Worm (Caenorhabditis elegans): ENCODE measurements around the gene ins-7.

Gene ins-7

DNA sequence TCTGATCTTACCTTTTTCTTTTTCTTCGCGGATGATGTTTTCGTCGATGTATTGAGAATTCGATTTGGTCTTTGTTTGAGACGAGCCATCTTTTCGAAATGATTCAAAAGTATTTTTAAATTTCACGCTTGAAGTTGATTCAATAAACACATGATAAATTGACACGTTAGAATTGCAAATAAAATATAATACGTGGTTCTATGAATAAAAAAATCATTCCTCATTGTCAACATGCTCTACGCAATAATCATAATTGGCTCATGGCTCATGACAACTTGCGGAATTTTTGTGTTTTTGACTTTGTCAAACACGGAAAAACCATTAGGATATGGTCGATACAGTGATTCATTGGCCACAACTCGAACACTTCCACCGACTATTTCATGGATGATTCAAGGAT is 788 bp upstream of the ins-7 start, which contains the start of the genes htas-1 and ZK1251.3:
TSS of gene htas-1 (minus strand) at position 101 of the 400 bp plus-strand sequence.
TSS of gene ZK1251.3 (plus strand) at position 226 of the 400 bp plus-strand sequence.
- TF ChIP-seq ztf-29 (GFP tag; IDR thresholded peaks at IDR 0.05) (no peak), cog-1 (tag; optimal IDR thresholded peaks at IDR 0.05) (no peak), flt-1 (GFP tag; IDR thresholded peaks at IDR 0.05) (no peak), T22C8.4 (GFP tag; IDR thresholded peaks at IDR 0.05) (no peak), med-1 (GFP tag; optimal IDR thresholded peaks at IDR 0.05; ENCODE audit: insufficient read depth) (no peak), tab-1 (GFP tag; IDR thresholded peaks at IDR 0.05) (no peak), ztf-23 (GFP tag; IDR thresholded peaks at IDR 0.05) (no peak), klf-2 (GFP tag; conservative IDR thresholded peaks at IDR 0.05) (no peak), ref-1 (GFP tag; conservative IDR thresholded peaks at IDR 0.05) (no peak)

- TF ChIP-seq T22C8.4 (GFP tag; IDR thresholded peaks at IDR 0.05), result no peak
- TF ChIP-seq tab-1 (GFP tag; IDR thresholded peaks at IDR 0.05), result no peak
- TF ChIP-seq cog-1 (tag; optimal IDR thresholded peaks at IDR 0.05), result no peak
- TF ChIP-seq med-1 (GFP tag; optimal IDR thresholded peaks at IDR 0.05; ENCODE audit: insufficient read depth), result no peak
- no peak for TF ChIP-seq ref-1 (GFP tag; conservative IDR thresholded peaks at IDR 0.05)
- no peak for TF ChIP-seq flt-1 (GFP tag; IDR thresholded peaks at IDR 0.05)
- TF ChIP-seq ztf-23 (GFP tag; IDR thresholded peaks at IDR 0.05), result no peak
- TF ChIP-seq klf-2 (GFP tag; conservative IDR thresholded peaks at IDR 0.05), result no peak
- no peak for TF ChIP-seq ztf-29 (GFP tag; IDR thresholded peaks at IDR 0.05)
Observed at ce11 chrIV:9680841-9681240, 1.8 kb downstream of the ins-7 start, which contains the start of gene ins-8. TSS of gene ins-8 (minus strand) at chrIV:9680941.

DNA sequence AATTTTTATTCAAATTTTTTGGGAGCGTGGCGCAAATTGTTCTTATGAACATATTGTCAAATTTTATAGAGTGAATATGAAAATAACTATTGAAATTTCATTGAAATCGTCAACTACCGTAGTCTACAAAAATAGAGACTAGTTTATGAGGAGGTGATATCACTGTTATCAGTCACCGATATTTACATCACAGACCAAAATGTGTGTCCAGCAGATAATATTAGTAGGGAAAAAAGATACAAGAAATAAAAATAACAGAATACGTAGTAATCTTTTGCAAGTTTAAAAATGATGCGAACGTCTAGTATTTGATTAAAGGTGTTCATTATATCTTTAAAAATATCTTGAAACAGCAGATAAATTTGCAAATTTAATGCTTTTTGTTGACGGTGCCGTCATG is 3.3 kb downstream of the ins-7 start:
- TF ChIP-seq ztf-29 (GFP tag; IDR thresholded peaks at IDR 0.05) (no peak), klf-2 (GFP tag; conservative IDR thresholded peaks at IDR 0.05) (no peak), cog-1 (tag; optimal IDR thresholded peaks at IDR 0.05) (no peak), tab-1 (GFP tag; IDR thresholded peaks at IDR 0.05) (no peak), flt-1 (GFP tag; IDR thresholded peaks at IDR 0.05) (no peak), med-1 (GFP tag; optimal IDR thresholded peaks at IDR 0.05; ENCODE audit: insufficient read depth) (no peak)

DNA sequence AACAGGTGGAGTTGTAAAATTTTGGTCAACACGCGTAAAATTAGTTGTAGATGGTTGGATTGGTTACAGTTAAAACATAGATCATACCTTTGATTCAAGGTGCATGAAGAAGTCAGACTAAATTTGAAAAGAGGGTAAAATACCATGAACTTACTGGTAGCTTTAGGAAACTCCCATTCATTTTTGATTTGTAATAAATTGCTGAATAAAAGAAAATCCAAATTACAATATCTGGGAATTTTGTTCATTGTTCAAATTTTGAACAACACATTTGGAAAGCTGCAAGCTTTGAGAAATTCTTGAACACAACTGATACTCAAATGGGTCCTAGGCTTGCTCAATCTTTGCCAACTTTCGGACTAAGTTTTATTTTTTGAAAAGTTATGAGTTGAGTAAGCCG is 4.6 kb downstream of the ins-7 start:
- TF ChIP-seq cog-1 (tag; optimal IDR thresholded peaks at IDR 0.05) (no peak), flt-1 (GFP tag; IDR thresholded peaks at IDR 0.05) (no peak), ztf-29 (GFP tag; IDR thresholded peaks at IDR 0.05) (no peak), med-1 (GFP tag; optimal IDR thresholded peaks at IDR 0.05; ENCODE audit: insufficient read depth) (no peak), ref-1 (GFP tag; conservative IDR thresholded peaks at IDR 0.05) (no peak), ztf-23 (GFP tag; IDR thresholded peaks at IDR 0.05) (no peak), klf-2 (GFP tag; conservative IDR thresholded peaks at IDR 0.05) (no peak), T22C8.4 (GFP tag; IDR thresholded peaks at IDR 0.05) (no peak), tab-1 (GFP tag; IDR thresholded peaks at IDR 0.05) (no peak)

DNA sequence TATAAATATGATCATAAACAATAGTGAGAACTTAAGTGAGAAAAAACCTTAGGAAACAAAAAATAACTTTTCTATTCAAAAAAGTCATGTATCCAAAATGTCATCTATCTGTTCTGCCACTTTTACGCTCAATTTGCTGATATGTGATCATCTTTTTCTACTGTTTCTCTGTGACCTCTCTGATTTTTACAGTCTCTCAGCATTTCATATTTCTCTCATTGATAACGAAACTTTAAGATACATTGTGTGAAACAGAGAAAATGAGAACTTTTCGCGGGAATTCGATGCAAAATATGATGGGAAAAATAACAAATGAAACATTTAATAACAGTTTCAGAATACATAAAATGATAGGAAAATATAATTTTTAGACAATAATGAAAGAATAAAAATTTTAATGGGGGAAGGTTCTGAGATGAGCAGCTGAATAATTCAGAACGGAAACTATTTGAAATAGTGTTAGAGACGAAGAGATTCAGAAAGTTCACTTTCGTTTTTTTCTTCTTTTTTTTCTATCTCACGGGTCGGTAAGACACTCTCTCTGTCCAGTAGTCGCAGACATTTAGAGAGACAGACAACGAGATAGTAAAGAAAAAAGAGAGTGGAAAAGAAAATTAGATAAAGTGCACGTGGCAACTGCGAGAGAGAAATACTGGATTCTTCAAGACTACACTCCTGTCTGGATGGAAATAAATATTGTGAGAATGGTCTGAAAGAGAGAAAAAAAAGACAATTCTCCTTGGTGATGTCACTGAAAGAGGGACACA is 5.2 kb downstream of the ins-7 start:
- no peak for TF ChIP-seq klf-2 (GFP tag; conservative IDR thresholded peaks at IDR 0.05)
- TF ChIP-seq ztf-29 (GFP tag; IDR thresholded peaks at IDR 0.05), result no peak
- no peak for TF ChIP-seq T22C8.4 (GFP tag; IDR thresholded peaks at IDR 0.05)
- no peak for TF ChIP-seq flt-1 (GFP tag; IDR thresholded peaks at IDR 0.05)
- no peak for TF ChIP-seq tab-1 (GFP tag; IDR thresholded peaks at IDR 0.05)
- no peak for TF ChIP-seq ztf-23 (GFP tag; IDR thresholded peaks at IDR 0.05)
- TF ChIP-seq med-1 (GFP tag; optimal IDR thresholded peaks at IDR 0.05; ENCODE audit: insufficient read depth), result no peak
- no peak for TF ChIP-seq ref-1 (GFP tag; conservative IDR thresholded peaks at IDR 0.05)
- TF ChIP-seq cog-1 (tag; optimal IDR thresholded peaks at IDR 0.05), result no peak

DNA sequence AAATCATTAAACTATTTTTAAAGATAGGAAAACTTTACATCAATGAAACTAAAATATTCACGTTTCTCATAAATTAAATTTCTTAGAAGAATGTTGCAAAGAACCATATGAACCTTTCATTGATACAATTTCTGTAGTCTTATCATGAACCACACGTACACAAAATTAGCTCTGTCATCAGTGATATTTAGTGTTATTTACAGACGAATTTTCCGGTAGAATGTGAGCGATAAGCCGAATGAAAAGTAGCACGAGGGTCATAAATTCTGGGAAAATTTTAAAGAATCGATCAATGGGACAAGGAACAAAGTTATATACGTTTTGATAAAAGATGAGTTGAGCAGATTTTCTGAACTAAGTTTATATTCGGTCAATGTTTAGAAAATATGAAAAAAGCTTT is 6.1 kb downstream of the ins-7 start:
- TF ChIP-seq klf-2 (GFP tag; conservative IDR thresholded peaks at IDR 0.05), result no peak
- TF ChIP-seq ztf-23 (GFP tag; IDR thresholded peaks at IDR 0.05), result no peak
- TF ChIP-seq med-1 (GFP tag; optimal IDR thresholded peaks at IDR 0.05; ENCODE audit: insufficient read depth), result no peak
- TF ChIP-seq flt-1 (GFP tag; IDR thresholded peaks at IDR 0.05), result no peak
- TF ChIP-seq cog-1 (tag; optimal IDR thresholded peaks at IDR 0.05), result no peak
- no peak for TF ChIP-seq ztf-29 (GFP tag; IDR thresholded peaks at IDR 0.05)
- TF ChIP-seq ref-1 (GFP tag; conservative IDR thresholded peaks at IDR 0.05), result no peak
- TF ChIP-seq T22C8.4 (GFP tag; IDR thresholded peaks at IDR 0.05), result no peak
- TF ChIP-seq tab-1 (GFP tag; IDR thresholded peaks at IDR 0.05), result no peak

DNA sequence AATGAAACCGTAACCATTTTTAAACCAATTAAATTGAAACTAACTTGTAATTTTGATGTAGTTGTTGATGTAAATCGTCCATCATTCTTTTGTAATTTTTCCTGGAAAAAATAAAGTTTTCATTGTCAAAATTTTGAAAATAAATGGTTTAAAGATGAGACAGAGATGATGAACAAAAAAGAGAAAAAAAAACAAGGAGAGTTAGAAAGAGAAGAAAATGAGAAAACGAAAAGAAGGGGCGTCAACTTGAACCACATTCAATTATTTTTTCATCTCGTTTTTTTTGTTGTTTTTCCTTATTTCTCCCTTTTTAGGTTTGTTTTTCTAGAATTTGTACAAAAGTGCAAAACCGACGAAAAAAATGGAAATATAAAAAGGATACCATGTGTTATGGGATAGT is 7.1 kb downstream of the ins-7 start, which contains the start of gene nhr-34:
TSS of gene nhr-34 (minus strand) at position 101 of the 400 bp plus-strand sequence.
- TF ChIP-seq klf-2 (GFP tag; conservative IDR thresholded peaks at IDR 0.05), result no peak

DNA sequence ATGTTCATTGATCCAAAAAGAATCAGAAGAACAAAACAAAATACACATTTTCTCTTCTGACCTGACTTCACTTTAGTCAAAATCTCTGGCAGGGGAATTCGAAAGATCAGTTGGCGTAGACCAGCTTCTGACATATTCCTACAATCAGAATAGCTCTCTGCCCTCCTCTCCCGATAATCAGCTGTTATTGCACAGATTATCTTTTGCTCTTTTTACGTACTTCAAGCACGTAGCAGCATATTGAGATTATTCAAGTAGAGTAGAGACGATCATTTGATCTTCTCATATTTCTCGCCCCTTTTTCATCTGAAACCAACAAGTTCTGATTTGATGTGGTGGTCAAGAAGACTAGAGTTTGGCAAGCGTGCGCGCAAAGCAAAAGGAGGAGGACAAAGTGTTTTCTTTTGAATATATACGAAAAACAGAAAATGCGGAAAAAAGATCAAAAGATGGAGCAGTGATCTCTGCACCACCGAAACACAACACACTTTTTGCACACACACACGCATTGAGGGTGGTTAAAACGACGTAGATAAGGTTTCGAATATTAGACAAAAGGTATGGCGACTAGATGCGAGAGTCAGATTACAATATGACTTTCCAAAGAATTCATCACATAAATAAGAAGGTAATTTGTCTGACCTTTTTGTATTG is 8.8 kb downstream of the ins-7 start:
- TF ChIP-seq T22C8.4 (GFP tag; IDR thresholded peaks at IDR 0.05) (no peak), flt-1 (GFP tag; IDR thresholded peaks at IDR 0.05) (no peak)

- no peak for TF ChIP-seq med-1 (GFP tag; optimal IDR thresholded peaks at IDR 0.05; ENCODE audit: insufficient read depth)
- no peak for TF ChIP-seq cog-1 (tag; optimal IDR thresholded peaks at IDR 0.05)
- TF ChIP-seq T22C8.4 (GFP tag; IDR thresholded peaks at IDR 0.05), result no peak
- TF ChIP-seq tab-1 (GFP tag; IDR thresholded peaks at IDR 0.05), result no peak
- TF ChIP-seq flt-1 (GFP tag; IDR thresholded peaks at IDR 0.05), result no peak
- no peak for TF ChIP-seq ztf-23 (GFP tag; IDR thresholded peaks at IDR 0.05)
- no peak for TF ChIP-seq ztf-29 (GFP tag; IDR thresholded peaks at IDR 0.05)
- no peak for TF ChIP-seq ref-1 (GFP tag; conservative IDR thresholded peaks at IDR 0.05)
- TF ChIP-seq klf-2 (GFP tag; conservative IDR thresholded peaks at IDR 0.05), result no peak
Observed at ce11 chrIV:9673206-9673605, 9.4 kb downstream of the ins-7 start.

- TF ChIP-seq flt-1 (GFP tag; IDR thresholded peaks at IDR 0.05) (no peak), ref-1 (GFP tag; conservative IDR thresholded peaks at IDR 0.05) (no peak), T22C8.4 (GFP tag; IDR thresholded peaks at IDR 0.05) (no peak), cog-1 (tag; optimal IDR thresholded peaks at IDR 0.05) (no peak), tab-1 (GFP tag; IDR thresholded peaks at IDR 0.05) (no peak), ztf-23 (GFP tag; IDR thresholded peaks at IDR 0.05) (no peak), med-1 (GFP tag; optimal IDR thresholded peaks at IDR 0.05; ENCODE audit: insufficient read depth) (no peak), klf-2 (GFP tag; conservative IDR thresholded peaks at IDR 0.05) (no peak), ztf-29 (GFP tag; IDR thresholded peaks at IDR 0.05) (no peak)
Observed at ce11 chrIV:9672434-9672833, 10.2 kb downstream of the ins-7 start.
